Worm (Caenorhabditis elegans) whole organism, mixed stage, embryonic: Measurements from ENCODE around the gene Y116A8C.468.
"Not testable (repeated sequence)": the region's sequence is repeated elsewhere in the genome, so short reads cannot be mapped to it uniquely, and the experiment has no call there.

ENCODE experiments used
- bed-3 ChIP-seq: fragments of 200-800 bp; sonication (Bioruptor generic); optimal IDR thresholded peaks from 3 replicates; lab custom pipeline; 2018; ENCODE audit warnings: mild to moderate bottlenecking, missing genetic modification characterization, moderate library complexity, missing compliant biosample characterization
- blmp-1 ChIP-seq: fragments of 150-350 bp; optimal IDR thresholded peaks from 2 replicates; lab custom pipeline; 2014; ENCODE audit warnings: missing biosample characterization, missing genetic modification characterization
- ceh-39 ChIP-seq: fragments of 150-350 bp; optimal IDR thresholded peaks from 2 replicates; lab custom pipeline; 2014; ENCODE audit warnings: missing biosample characterization, missing genetic modification characterization
- ceh-43 ChIP-seq: fragments of 200-800 bp; sonication (Bioruptor generic); optimal IDR thresholded peaks from 2 replicates; lab custom pipeline; 2018; ENCODE audit warnings: mild to moderate bottlenecking, missing genetic modification characterization, moderate library complexity, missing compliant biosample characterization
- ceh-83 ChIP-seq: fragments of 200-800 bp; sonication (Bioruptor generic); optimal IDR thresholded peaks from 2 replicates; lab custom pipeline; 2018; ENCODE audit warnings: mild to moderate bottlenecking, missing genetic modification characterization, missing compliant biosample characterization
- cnd-1 ChIP-seq: fragments of 200-800 bp; sonication (Bioruptor generic); optimal IDR thresholded peaks from 2 replicates; lab custom pipeline; 2018; ENCODE audit warnings: mild to moderate bottlenecking, missing genetic modification characterization, missing compliant biosample characterization
- drap-1 ChIP-seq: fragments of 200-800 bp; sonication (Bioruptor generic); optimal IDR thresholded peaks from 3 replicates; lab custom pipeline; 2018; ENCODE audit warnings: mild to moderate bottlenecking, missing genetic modification characterization, missing compliant biosample characterization
- elt-1 ChIP-seq: sonication (generic microtip); optimal IDR thresholded peaks from 2 replicates; lab custom pipeline; 2017; ENCODE audit warnings: missing genetic modification characterization, mild to moderate bottlenecking, missing compliant biosample characterization, antibody characterized with exemption, moderate library complexity, borderline replicate concordance; ENCODE audit not compliant: insufficient read depth
- elt-3 ChIP-seq: fragments of 150-350 bp; optimal IDR thresholded peaks from 2 replicates; lab custom pipeline; 2014; ENCODE audit warnings: missing biosample characterization, missing genetic modification characterization
- flh-1 ChIP-seq: fragments of 200-800 bp; sonication (Bioruptor generic); optimal IDR thresholded peaks from 2 replicates; lab custom pipeline; 2018; ENCODE audit warnings: mild to moderate bottlenecking, missing genetic modification characterization, moderate library complexity, missing compliant biosample characterization
- ham-2 ChIP-seq: fragments of 200-800 bp; sonication (Bioruptor generic); optimal IDR thresholded peaks from 2 replicates; lab custom pipeline; 2018; ENCODE audit warnings: mild to moderate bottlenecking, missing genetic modification characterization, missing compliant biosample characterization
- hlh-1 ChIP-seq: fragments of 150-350 bp; optimal IDR thresholded peaks from 2 replicates; lab custom pipeline; 2014; ENCODE audit warnings: missing biosample characterization, missing genetic modification reagents, missing genetic modification characterization
- lin-32 ChIP-seq: fragments of 200-800 bp; sonication (Bioruptor generic); optimal IDR thresholded peaks from 2 replicates; lab custom pipeline; 2018; ENCODE audit warnings: mild to moderate bottlenecking, missing genetic modification characterization, missing compliant biosample characterization
- lsy-2 ChIP-seq: fragments of 150-350 bp; optimal IDR thresholded peaks from 2 replicates; lab custom pipeline; 2014; ENCODE audit warnings: missing biosample characterization, missing genetic modification characterization
- mls-2 ChIP-seq: sonication (generic microtip); optimal IDR thresholded peaks from 2 replicates; lab custom pipeline; 2016; ENCODE audit warnings: mild to moderate bottlenecking, missing genetic modification characterization, moderate library complexity, missing compliant biosample characterization
- nhr-12 ChIP-seq: fragments of 150-350 bp; optimal IDR thresholded peaks from 2 replicates; lab custom pipeline; 2014; ENCODE audit warnings: missing biosample characterization, missing genetic modification characterization
- nhr-2 ChIP-seq: fragments of 150-350 bp; optimal IDR thresholded peaks from 2 replicates; lab custom pipeline; 2014; ENCODE audit warnings: missing biosample characterization, missing genetic modification characterization
- nhr-237 ChIP-seq: fragments of 150-350 bp; optimal IDR thresholded peaks from 2 replicates; lab custom pipeline; 2014; ENCODE audit warnings: missing biosample characterization, missing genetic modification characterization
- nhr-28 ChIP-seq: fragments of 150-350 bp; optimal IDR thresholded peaks from 2 replicates; lab custom pipeline; 2014; ENCODE audit warnings: missing biosample characterization, missing genetic modification characterization
- nhr-76 ChIP-seq: sonication (generic microtip); optimal IDR thresholded peaks from 2 replicates; lab custom pipeline; 2017; ENCODE audit warnings: missing biosample characterization, missing genetic modification characterization
- pha-4 ChIP-seq: fragments of 150-350 bp; optimal IDR thresholded peaks from 2 replicates; lab custom pipeline; 2018; ENCODE audit warnings: missing biosample characterization, missing genetic modification reagents, missing genetic modification characterization
- sem-2 ChIP-seq: fragments of 200-800 bp; sonication (Bioruptor generic); optimal IDR thresholded peaks from 2 replicates; lab custom pipeline; 2018; ENCODE audit warnings: mild to moderate bottlenecking, missing genetic modification characterization, missing compliant biosample characterization
- snpc-4 ChIP-seq: fragments of 150-350 bp; optimal IDR thresholded peaks from 2 replicates; lab custom pipeline; 2014; ENCODE audit warnings: missing biosample characterization, missing genetic modification characterization
- sptf-1 ChIP-seq: sonication (generic microtip); optimal IDR thresholded peaks from 2 replicates; lab custom pipeline; 2017; ENCODE audit warnings: mild to moderate bottlenecking, missing genetic modification characterization, moderate library complexity, missing compliant biosample characterization
- tbx-8 ChIP-seq: fragments of 200-800 bp; sonication (Bioruptor generic); optimal IDR thresholded peaks from 2 replicates; lab custom pipeline; 2018; ENCODE audit warnings: mild to moderate bottlenecking, missing genetic modification characterization, moderate library complexity, missing compliant biosample characterization
- unc-120 ChIP-seq: sonication (generic microtip); optimal IDR thresholded peaks from 2 replicates; lab custom pipeline; 2017; ENCODE audit warnings: missing genetic modification characterization, missing compliant biosample characterization; ENCODE audit not compliant: poor library complexity, severe bottlenecking
- unc-39 ChIP-seq: fragments of 150-350 bp; optimal IDR thresholded peaks from 2 replicates; lab custom pipeline; 2014; ENCODE audit warnings: missing biosample characterization, missing genetic modification characterization
- unc-62 ChIP-seq: fragments of 150-350 bp; optimal IDR thresholded peaks from 2 replicates; lab custom pipeline; 2014; ENCODE audit warnings: missing biosample characterization, missing genetic modification reagents, missing genetic modification characterization
- ztf-11 ChIP-seq: fragments of 150-350 bp; optimal IDR thresholded peaks from 2 replicates; lab custom pipeline; 2014; ENCODE audit warnings: missing biosample characterization, missing genetic modification characterization

Gene Y116A8C.468

DNA sequence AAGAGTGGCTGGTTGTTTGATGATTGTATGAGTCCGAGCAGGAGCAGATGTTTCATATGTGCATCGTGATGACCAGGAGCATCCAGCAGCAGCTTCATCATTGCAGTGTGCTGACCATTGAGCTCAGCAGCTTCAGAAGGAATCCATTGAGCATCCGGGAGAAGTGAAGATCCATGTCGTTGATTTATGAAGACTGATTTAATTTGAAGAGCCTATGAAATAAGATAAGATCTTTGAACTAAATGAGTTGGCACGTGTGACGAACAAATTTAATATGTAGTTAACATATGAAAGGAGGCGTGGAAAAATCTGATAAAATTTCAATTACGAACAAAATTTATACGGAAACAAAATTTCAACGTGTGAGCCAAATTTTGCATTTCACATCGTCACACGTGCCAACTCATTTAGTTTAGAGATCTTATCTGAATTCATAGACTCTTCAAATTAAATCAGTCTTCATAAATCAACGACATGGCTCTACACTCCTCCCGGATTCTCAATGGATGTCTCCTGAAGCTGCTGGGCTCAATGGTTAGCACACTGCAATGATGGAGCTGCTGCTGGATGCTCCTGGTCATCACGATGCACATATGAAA, at the start of gene Y116A8C.468, which contains the start of gene Y116A8C.469:
Y116A8C.468 (plus strand) TSS at position 549 of the 599 bp plus-strand sequence.
Y116A8C.469 (minus strand) TSS at position 101 of the 599 bp plus-strand sequence.
- TF ChIP-seq sptf-1 (tag; lab: Kevin White, UChicago) (no peak), ceh-39 (tag; lab: Kevin White, UChicago) (no peak), ham-2 (GFP tag; lab: Kevin White, UChicago) (no peak), snpc-4 (tag; lab: Kevin White, UChicago) (no peak), unc-39 (tag; lab: Kevin White, UChicago) (no peak), nhr-28 (no peak), pha-4 (no peak), hlh-1 (no peak), nhr-237 (tag; lab: Kevin White, UChicago) (no peak), ceh-83 (GFP tag; lab: Kevin White, UChicago) (no peak)

DNA sequence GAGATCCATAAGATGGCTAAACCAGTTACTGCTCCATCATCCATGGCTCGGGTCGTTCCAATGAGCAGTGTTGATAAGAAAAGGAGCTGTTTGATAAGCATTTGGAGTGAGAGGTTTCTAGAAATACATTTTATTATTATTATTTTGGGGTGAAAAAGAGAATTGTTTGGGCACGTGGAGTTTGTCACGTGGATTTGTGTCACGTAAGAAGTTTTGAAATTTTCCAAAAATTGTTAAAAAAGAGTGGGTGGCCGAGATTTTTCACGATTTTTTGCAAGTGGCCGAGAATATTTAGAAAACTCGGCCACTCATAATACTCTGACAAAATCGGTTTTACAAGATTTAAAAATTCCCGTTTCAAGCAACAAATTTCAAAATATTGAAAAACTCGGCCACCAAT, 49.3 kb upstream of the Y116A8C.468 start, which contains the start of gene T06A10.106:
T06A10.106 (minus strand) TSS at position 101 of the 400 bp plus-strand sequence.
- no peak for TF ChIP-seq nhr-2 (tag; lab: Kevin White, UChicago)
- TF ChIP-seq unc-62 (GFP tag; lab: Kevin White, UChicago) = no peak
- TF ChIP-seq nhr-28 = no peak
- TF ChIP-seq nhr-76 (tag; lab: Kevin White, UChicago) = no peak

DNA sequence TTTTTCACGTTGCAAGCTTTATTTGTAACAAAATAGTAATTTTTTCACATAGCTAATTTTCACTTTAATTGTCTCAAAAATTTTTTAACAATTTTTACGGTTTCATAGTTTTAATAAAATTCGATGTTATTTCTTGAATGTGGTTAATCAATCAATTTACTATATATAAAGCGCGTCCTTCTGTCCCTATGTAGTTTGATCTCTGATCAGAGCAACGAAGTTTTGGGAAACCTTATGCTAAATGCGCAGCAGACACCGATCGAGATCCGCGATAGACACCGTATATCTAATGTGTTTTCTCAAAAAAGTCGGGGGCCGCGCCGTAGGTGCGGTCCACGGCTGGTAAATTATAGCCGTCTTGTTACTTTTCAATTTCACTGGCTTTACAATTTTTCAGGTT, 29.6 kb upstream of the Y116A8C.468 start:
- no peak for TF ChIP-seq lin-32 (GFP tag; lab: Kevin White, UChicago)
- TF ChIP-seq tbx-8 (GFP tag; lab: Kevin White, UChicago) = no peak
- no peak for TF ChIP-seq snpc-4 (tag; lab: Kevin White, UChicago)
- no peak for TF ChIP-seq lsy-2 (tag; lab: Kevin White, UChicago)
- TF ChIP-seq sem-2 (GFP tag; lab: Kevin White, UChicago) = no peak
- TF ChIP-seq bed-3 = no peak
- no peak for TF ChIP-seq drap-1 (GFP tag; lab: Kevin White, UChicago)
- TF ChIP-seq mls-2 (tag; lab: Kevin White, UChicago) = no peak
- no peak for TF ChIP-seq flh-1 (GFP tag; lab: Kevin White, UChicago)
- TF ChIP-seq hlh-1 = no peak
- TF ChIP-seq unc-120 (tag; lab: Kevin White, UChicago) = no peak
- TF ChIP-seq nhr-12 (tag; lab: Kevin White, UChicago) = no peak
- TF ChIP-seq ham-2 (GFP tag; lab: Kevin White, UChicago) = no peak
- TF ChIP-seq nhr-76 (tag; lab: Kevin White, UChicago) = no peak
- no peak for TF ChIP-seq ceh-43 (GFP tag; lab: Kevin White, UChicago)
- no peak for TF ChIP-seq elt-3
- TF ChIP-seq blmp-1 (tag; lab: Kevin White, UChicago) = no peak

DNA sequence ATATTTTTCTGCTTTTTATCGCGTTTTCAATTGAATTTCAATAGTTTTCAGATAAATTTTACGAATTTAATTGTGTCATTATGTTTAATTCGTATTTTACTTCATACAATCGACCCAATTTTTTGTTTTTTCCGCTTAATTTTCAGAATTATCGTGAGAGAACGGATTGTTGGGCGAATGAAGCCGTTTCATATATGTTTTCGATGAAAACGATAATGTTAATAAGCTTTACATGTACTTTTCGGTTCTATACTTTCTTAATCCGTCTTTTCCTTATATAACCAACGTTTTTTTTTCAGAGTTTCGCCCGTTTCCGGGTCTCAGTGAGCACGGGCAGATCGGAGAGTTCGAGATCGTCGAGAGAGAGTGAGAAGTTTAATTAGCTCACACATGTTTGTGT, 22.9 kb upstream of the Y116A8C.468 start, which contains the start of gene T06A10.2:
T06A10.2 (plus strand) TSS at position 301 of the 400 bp plus-strand sequence.
- not testable (repeated sequence) for TF ChIP-seq sem-2 (GFP tag; lab: Kevin White, UChicago); ceh-39 (tag; lab: Kevin White, UChicago); ceh-43 (GFP tag; lab: Kevin White, UChicago)

DNA sequence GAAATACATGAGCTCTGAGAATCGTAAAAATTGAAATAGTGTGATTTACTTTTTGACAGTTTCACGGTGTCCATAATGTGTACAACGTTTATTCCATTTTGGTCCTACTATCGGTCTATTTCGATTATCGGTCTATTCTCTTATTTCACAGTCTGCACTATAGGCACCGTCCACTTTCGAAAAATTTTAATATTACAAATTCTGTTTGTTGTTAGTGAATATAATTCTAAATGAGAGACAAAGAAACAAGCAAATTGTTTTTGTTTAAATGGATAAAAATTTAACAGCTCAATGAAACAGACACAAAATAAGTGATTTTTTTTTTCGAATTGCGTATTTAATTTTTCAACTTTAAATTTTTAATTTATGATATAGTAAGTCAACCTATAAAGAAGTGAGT, 20.0 kb upstream of the Y116A8C.468 start:
- no peak for TF ChIP-seq nhr-237 (tag; lab: Kevin White, UChicago)
- no peak for TF ChIP-seq cnd-1 (tag; lab: Kevin White, UChicago)
- no peak for TF ChIP-seq nhr-76 (tag; lab: Kevin White, UChicago)

DNA sequence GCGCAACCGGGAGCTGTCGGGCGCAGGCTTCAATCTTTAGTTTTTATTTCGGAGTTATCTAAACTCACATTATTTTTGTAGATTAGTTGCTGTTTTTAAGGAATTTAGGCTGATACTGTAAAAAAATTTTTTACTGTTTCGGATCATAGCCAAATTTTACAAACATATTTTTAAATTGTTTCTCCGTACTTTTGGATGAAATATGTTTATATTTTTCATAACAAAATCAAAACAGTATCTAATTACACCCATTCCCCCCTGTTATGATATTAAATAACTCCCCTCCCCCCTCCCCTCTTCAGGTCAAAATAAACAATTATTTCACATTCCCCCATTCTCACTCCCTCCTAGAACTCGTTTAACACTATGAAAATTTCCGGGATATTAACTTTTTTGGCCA, 2.4 kb upstream of the Y116A8C.468 start, which contains the start of gene Y116A8C.3:
Y116A8C.3 (plus strand) TSS at position 301 of the 400 bp plus-strand sequence.
- TF ChIP-seq flh-1 (GFP tag; lab: Kevin White, UChicago) = no peak
- no peak for TF ChIP-seq nhr-2 (tag; lab: Kevin White, UChicago)
- TF ChIP-seq lin-32 (GFP tag; lab: Kevin White, UChicago) = no peak
- TF ChIP-seq tbx-8 (GFP tag; lab: Kevin White, UChicago) = no peak
- TF ChIP-seq ztf-11 (tag; lab: Kevin White, UChicago) = no peak
- no peak for TF ChIP-seq nhr-237 (tag; lab: Kevin White, UChicago)
- TF ChIP-seq unc-120 (tag; lab: Kevin White, UChicago) = no peak
- TF ChIP-seq elt-1 (tag; lab: Kevin White, UChicago) = no peak
- no peak for TF ChIP-seq sem-2 (GFP tag; lab: Kevin White, UChicago)
- no peak for TF ChIP-seq lsy-2 (tag; lab: Kevin White, UChicago)
- TF ChIP-seq, all 35 proteins: peak for 0
